Fruit fly (Drosophila melanogaster) whole organism, embryonic: ENCODE data around the gene Or7a.

ENCODE experiments used
- Aef1 ChIP-seq: fragments of 200-800 bp; sonication (Bioruptor generic); IDR thresholded peaks from 3 replicates; pipeline ENCODE4 v1.3.6; 2022; ENCODE audit warnings: missing biosample characterization, missing genetic modification characterization
- BEAF-32 ChIP-seq: fragments of 200-800 bp; sonication (Bioruptor generic); optimal IDR thresholded peaks from 3 replicates; lab custom pipeline; 2017; ENCODE audit warnings: missing biosample characterization, missing genetic modification characterization, mild to moderate bottlenecking, moderate library complexity, missing genetic modification reagents
- C15 ChIP-seq: fragments of 200-800 bp; sonication (Bioruptor generic); IDR thresholded peaks from 3 replicates; pipeline ENCODE4 v1.3.6; 2022; ENCODE audit warnings: missing biosample characterization, missing genetic modification characterization
- CG10267 ChIP-seq: fragments of 200-800 bp; sonication (Bioruptor generic); optimal IDR thresholded peaks from 2 replicates; lab custom pipeline; 2018; ENCODE audit warnings: missing biosample characterization, mild to moderate bottlenecking, missing genetic modification characterization, moderate library complexity
- CG10274 ChIP-seq: fragments of 200-800 bp; sonication (Bioruptor generic); optimal IDR thresholded peaks from 3 replicates; lab custom pipeline; 2017; ENCODE audit warnings: missing biosample characterization, mild to moderate bottlenecking, missing genetic modification characterization
- CG10543 ChIP-seq: fragments of 200-800 bp; sonication (Bioruptor generic); optimal IDR thresholded peaks from 3 replicates; lab custom pipeline; 2017; ENCODE audit warnings: missing biosample characterization, mild to moderate bottlenecking, missing genetic modification characterization, moderate library complexity
- CG11085 ChIP-seq: fragments of 200-800 bp; sonication (Bioruptor generic); IDR thresholded peaks from 2 replicates; pipeline ENCODE4 v1.3.6; 2022; ENCODE audit warnings: missing biosample characterization, missing genetic modification characterization
- CG14441 ChIP-seq: fragments of 200-800 bp; sonication (Bioruptor generic); IDR thresholded peaks from 2 replicates; pipeline ENCODE4 v1.3.6; 2022; ENCODE audit warnings: missing biosample characterization, missing genetic modification characterization
- CG14710 ChIP-seq: fragments of 200-800 bp; sonication (Bioruptor generic); optimal IDR thresholded peaks from 3 replicates; lab custom pipeline; 2019; ENCODE audit warnings: missing biosample characterization, mild to moderate bottlenecking, missing genetic modification characterization, moderate library complexity
- CG14860 ChIP-seq: fragments of 200-800 bp; sonication (Bioruptor generic); IDR thresholded peaks from 3 replicates; pipeline ENCODE4 v1.3.6; 2022; ENCODE audit warnings: missing biosample characterization, missing genetic modification characterization; ENCODE audit not compliant: partially characterized antibody
- CG15514 ChIP-seq: fragments of 200-800 bp; sonication (Bioruptor generic); optimal IDR thresholded peaks from 3 replicates; lab custom pipeline; 2017; ENCODE audit warnings: missing biosample characterization, missing genetic modification characterization, mild to moderate bottlenecking, moderate library complexity, missing genetic modification reagents
- CG16779 ChIP-seq: fragments of 200-800 bp; sonication (Bioruptor generic); IDR thresholded peaks from 2 replicates; pipeline ENCODE4 v1.3.6; 2022; ENCODE audit warnings: missing biosample characterization, missing genetic modification characterization
- CG18011 ChIP-seq: fragments of 200-800 bp; sonication (Bioruptor generic); optimal IDR thresholded peaks from 2 replicates; lab custom pipeline; 2017; ENCODE audit warnings: missing biosample characterization, missing genetic modification characterization, mild to moderate bottlenecking, moderate library complexity, missing genotype
- CG18599 ChIP-seq: fragments of 200-800 bp; sonication (Bioruptor generic); optimal IDR thresholded peaks from 3 replicates; lab custom pipeline; 2017; ENCODE audit warnings: missing biosample characterization, missing genetic modification characterization, mild to moderate bottlenecking, moderate library complexity, missing genetic modification reagents
- CG2120 ChIP-seq: fragments of 200-800 bp; sonication (Bioruptor generic); optimal IDR thresholded peaks from 3 replicates; lab custom pipeline; 2016; ENCODE audit warnings: missing biosample characterization, missing genetic modification characterization
- CG4730 ChIP-seq: fragments of 200-800 bp; sonication (Bioruptor generic); IDR thresholded peaks from 2 replicates; pipeline ENCODE4 v1.3.6; 2022; ENCODE audit warnings: missing biosample characterization, missing genetic modification characterization
- CG5245 ChIP-seq: fragments of 200-800 bp; sonication (Bioruptor generic); optimal IDR thresholded peaks from 3 replicates; lab custom pipeline; 2016; ENCODE audit warnings: missing biosample characterization, missing genetic modification characterization
- CG6254 ChIP-seq: fragments of 200-800 bp; sonication (Bioruptor generic); optimal IDR thresholded peaks from 3 replicates; lab custom pipeline; 2017; ENCODE audit warnings: mild to moderate bottlenecking, missing biosample characterization, missing genetic modification reagents, missing genetic modification characterization
- CG6813 ChIP-seq: fragments of 200-800 bp; sonication (Bioruptor generic); optimal IDR thresholded peaks from 2 replicates; lab custom pipeline; 2017; ENCODE audit warnings: missing biosample characterization, missing genetic modification characterization, mild to moderate bottlenecking, moderate library complexity, missing genetic modification reagents
- CG8089 ChIP-seq: fragments of 200-800 bp; sonication (Bioruptor generic); optimal IDR thresholded peaks from 3 replicates; lab custom pipeline; 2016; ENCODE audit warnings: missing biosample characterization, missing genetic modification characterization
- CG8388 ChIP-seq: fragments of 200-800 bp; sonication (Bioruptor generic); optimal IDR thresholded peaks from 2 replicates; lab custom pipeline; 2019; ENCODE audit warnings: missing biosample characterization, mild to moderate bottlenecking, missing genetic modification characterization, moderate library complexity
- CG9609 ChIP-seq: fragments of 200-800 bp; sonication (Bioruptor generic); optimal IDR thresholded peaks from 3 replicates; lab custom pipeline; 2016; ENCODE audit warnings: missing biosample characterization, missing genetic modification characterization
- CG9797 ChIP-seq: fragments of 200-800 bp; sonication (Bioruptor generic); optimal IDR thresholded peaks from 3 replicates; lab custom pipeline; 2018; ENCODE audit warnings: missing biosample characterization, mild to moderate bottlenecking, missing genetic modification characterization
- CG9876 ChIP-seq: fragments of 200-800 bp; sonication (Bioruptor generic); optimal IDR thresholded peaks from 2 replicates; lab custom pipeline; 2016; ENCODE audit warnings: missing biosample characterization, missing genetic modification characterization
- Deaf1 ChIP-seq: fragments of 200-800 bp; optimal IDR thresholded peaks from 3 replicates; lab custom pipeline; 2019; ENCODE audit warnings: missing biosample characterization, mild to moderate bottlenecking, missing genetic modification characterization, moderate library complexity
- Dip2 ChIP-seq: fragments of 200-800 bp; sonication (Bioruptor generic); IDR thresholded peaks from 2 replicates; pipeline ENCODE4 v1.3.6; 2022; ENCODE audit warnings: missing biosample characterization, missing genetic modification characterization
- Doc2 ChIP-seq: fragments of 200-800 bp; sonication (Bioruptor generic); IDR thresholded peaks from 2 replicates; pipeline ENCODE4 v1.3.6; 2022; ENCODE audit warnings: missing biosample characterization, missing genetic modification characterization
- E2f2 ChIP-seq: fragments of 200-800 bp; sonication (Bioruptor generic); IDR thresholded peaks from 2 replicates; pipeline ENCODE4 v1.3.6; 2022; ENCODE audit warnings: missing biosample characterization, missing genetic modification characterization
- HLH3B ChIP-seq: fragments of 200-800 bp; sonication (Bioruptor generic); IDR thresholded peaks from 2 replicates; pipeline ENCODE4 v1.3.6; 2022; ENCODE audit warnings: missing biosample characterization, missing genetic modification characterization
- Lpt ChIP-seq: fragments of >200 bp; optimal IDR thresholded peaks from 2 replicates; lab custom pipeline; 2018; ENCODE audit warnings: missing biosample characterization, missing genetic modification characterization
- MBD-R2 ChIP-seq: fragments of 200-800 bp; sonication (Bioruptor generic); IDR thresholded peaks from 2 replicates; pipeline ENCODE4 v1.3.6; 2022; ENCODE audit warnings: missing biosample characterization, missing genetic modification characterization
- Med ChIP-seq: fragments of 200-800 bp; sonication (Bioruptor generic); peaks from one replicate; lab custom pipeline; 2016; ENCODE audit warnings: missing biosample characterization, missing genetic modification characterization, mild to moderate bottlenecking, inconsistent platforms, moderate library complexity
- Nf-YB ChIP-seq: fragments of 200-800 bp; sonication (Bioruptor generic); optimal IDR thresholded peaks from 3 replicates; lab custom pipeline; 2019; ENCODE audit warnings: missing biosample characterization, mild to moderate bottlenecking, missing genetic modification characterization, moderate library complexity
- Side ChIP-seq: fragments of 200-800 bp; sonication (Bioruptor generic); optimal IDR thresholded peaks from 2 replicates; lab custom pipeline; 2016; ENCODE audit warnings: missing biosample characterization, missing genetic modification characterization
- Sin3A ChIP-seq: fragments of >200 bp; optimal IDR thresholded peaks from 2 replicates; lab custom pipeline; 2018
- crol ChIP-seq: fragments of 200-800 bp; sonication (Bioruptor generic); IDR thresholded peaks from 2 replicates; pipeline ENCODE4 v1.3.6; 2022; ENCODE audit warnings: missing biosample characterization, missing genetic modification characterization
- danr ChIP-seq: fragments of 200-800 bp; sonication (Bioruptor generic); IDR thresholded peaks from 2 replicates; pipeline ENCODE4 v1.3.6; 2022; ENCODE audit warnings: missing biosample characterization, missing genetic modification characterization
- en ChIP-seq: fragments of 200-800 bp; sonication (Bioruptor generic); optimal IDR thresholded peaks from 2 replicates; lab custom pipeline; 2016; ENCODE audit warnings: missing biosample characterization, missing genetic modification characterization
- fd64A ChIP-seq: fragments of 200-800 bp; sonication (Bioruptor generic); optimal IDR thresholded peaks from 3 replicates; lab custom pipeline; 2018; ENCODE audit warnings: missing biosample characterization, mild to moderate bottlenecking, missing genetic modification characterization
- gt ChIP-seq: fragments of 200-800 bp; sonication (Bioruptor generic); IDR thresholded peaks from 2 replicates; pipeline ENCODE4 v1.3.6; 2022; ENCODE audit warnings: missing biosample characterization, missing genetic modification characterization
- hb ChIP-seq: fragments of 200-800 bp; sonication (Bioruptor generic); IDR thresholded peaks from 3 replicates; pipeline ENCODE4 v1.3.6; 2022; ENCODE audit warnings: missing biosample characterization, missing genetic modification characterization; ENCODE audit not compliant: partially characterized antibody
- kay ChIP-seq: fragments of 200-800 bp; sonication (Bioruptor generic); optimal IDR thresholded peaks from 2 replicates; lab custom pipeline; 2016; ENCODE audit warnings: missing biosample characterization, missing genetic modification characterization
- klu ChIP-seq: fragments of 200-800 bp; sonication (Bioruptor generic); IDR thresholded peaks from 2 replicates; pipeline ENCODE4 v1.3.6; 2022; ENCODE audit warnings: missing biosample characterization, missing genetic modification characterization
- mirr ChIP-seq: fragments of 200-800 bp; sonication (Bioruptor generic); optimal IDR thresholded peaks from 3 replicates; lab custom pipeline; 2018; ENCODE audit warnings: missing biosample characterization, mild to moderate bottlenecking, missing genetic modification characterization
- ranshi ChIP-seq: fragments of 200-800 bp; sonication (Bioruptor generic); IDR thresholded peaks from 2 replicates; pipeline ENCODE4 v1.3.6; 2022; ENCODE audit warnings: missing biosample characterization, missing genetic modification characterization
- run ChIP-seq: fragments of 200-800 bp; sonication (Bioruptor generic); optimal IDR thresholded peaks from 3 replicates; lab custom pipeline; 2018; ENCODE audit warnings: missing biosample characterization, mild to moderate bottlenecking, missing genetic modification characterization
- schlank ChIP-seq: fragments of 200-800 bp; sonication (Bioruptor generic); optimal IDR thresholded peaks from 2 replicates; lab custom pipeline; 2018; ENCODE audit warnings: missing biosample characterization, mild to moderate bottlenecking, missing genetic modification characterization
- trem ChIP-seq: fragments of 200-800 bp; optimal IDR thresholded peaks from 3 replicates; lab custom pipeline; 2019; ENCODE audit warnings: missing biosample characterization, mild to moderate bottlenecking, missing genetic modification characterization, moderate library complexity
- tx ChIP-seq: fragments of 200-800 bp; sonication (Bioruptor generic); optimal IDR thresholded peaks from 2 replicates; lab custom pipeline; 2016; ENCODE audit warnings: missing biosample characterization, missing genetic modification characterization
- z ChIP-seq: fragments of 200-800 bp; sonication (Bioruptor generic); IDR thresholded peaks from 3 replicates; pipeline ENCODE4 v1.3.6; 2022; ENCODE audit warnings: missing biosample characterization, missing genetic modification characterization
- zf30C ChIP-seq: fragments of 200-800 bp; sonication (Bioruptor generic); optimal IDR thresholded peaks from 3 replicates; lab custom pipeline; 2018; ENCODE audit warnings: missing biosample characterization, mild to moderate bottlenecking, missing genetic modification characterization

The Or7a gene

DNA sequence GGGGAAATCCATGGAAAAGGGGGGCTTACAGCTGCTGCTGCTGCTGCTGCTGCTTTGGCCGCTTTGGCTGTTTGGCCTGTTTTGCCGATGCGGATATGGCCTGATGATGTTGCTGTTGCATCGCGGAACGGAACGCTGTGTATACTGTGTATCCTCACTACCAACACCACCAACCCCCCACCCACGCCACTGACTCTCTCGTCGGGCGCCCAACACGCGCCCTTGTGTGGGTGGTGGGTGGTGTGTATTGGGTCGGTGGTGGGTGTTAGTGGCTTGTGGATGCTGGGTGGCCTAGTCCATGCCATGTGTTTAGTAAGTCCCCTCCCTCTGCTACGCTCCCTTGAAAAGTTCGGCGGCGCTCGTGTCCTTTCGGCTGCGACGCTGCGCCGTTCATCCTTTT is 12.2 kb upstream of the Or7a start (continued):
- TF ChIP-seq mirr (GFP tag; lab: Kevin White, UChicago) (no peak), CG18599 (GFP tag; lab: Kevin White, UChicago) (no peak), Med (GFP tag; lab: Kevin White, UChicago) (peak; percentile 81), MBD-R2 (GFP tag; lab: Robert Waterston, UW) (peak; percentile 22; the same call in 1 of the 2 replicates), Deaf1 (tag; lab: Kevin White, UChicago) (peak; percentile 79), danr (GFP tag; lab: Robert Waterston, UW) (no peak), CG16779 (peak; percentile 45; the same call in 1 of the 2 replicates)

DNA sequence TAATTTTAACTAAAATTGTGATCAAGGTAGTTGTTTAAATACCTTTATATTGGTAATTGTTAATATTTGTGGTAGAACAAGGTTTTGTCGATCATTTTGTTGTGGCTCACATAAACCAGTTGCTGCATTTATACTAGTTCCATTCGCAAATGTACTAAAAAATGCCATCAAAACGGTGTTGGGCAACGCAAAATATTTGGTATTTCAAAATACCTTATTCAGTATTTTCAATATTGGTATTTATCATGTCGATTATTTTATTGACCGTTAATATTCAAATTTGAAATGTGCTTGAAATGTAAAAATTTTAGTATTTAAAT is 11.5 kb upstream of the Or7a start, which contains the start of gene slpr:
TSS of gene slpr (minus strand) at position 156 of the 320 bp plus-strand sequence.
- no peak for TF ChIP-seq CG11085 (GFP tag; lab: Robert Waterston, UW)
- no peak for TF ChIP-seq Doc2
- no peak for TF ChIP-seq en
- no peak for TF ChIP-seq CG14860 (GFP tag; lab: Robert Waterston, UW)
- peak; percentile 35 for TF ChIP-seq BEAF-32 (GFP tag; lab: Kevin White, UChicago)
- TF ChIP-seq Dip2 (GFP tag; lab: Robert Waterston, UW), result no peak
- peak; percentile 44 for TF ChIP-seq CG14710
- TF ChIP-seq E2f2, result peak; percentile 41
- no peak for TF ChIP-seq CG18011 (GFP tag; lab: Kevin White, UChicago)
- no peak for TF ChIP-seq CG8089 (GFP tag; lab: Kevin White, UChicago)
- no peak for TF ChIP-seq crol (GFP tag; lab: Robert Waterston, UW)
- no peak for TF ChIP-seq run
- TF ChIP-seq zf30C (GFP tag; lab: Kevin White, UChicago), result no peak
- TF ChIP-seq HLH3B (GFP tag; lab: Robert Waterston, UW), result no peak
- TF ChIP-seq CG2120, result no peak
- no peak for TF ChIP-seq CG8388 (GFP tag; lab: Kevin White, UChicago)
- no peak for TF ChIP-seq z
- TF ChIP-seq CG15514, result peak; percentile 99
- no peak for TF ChIP-seq ranshi (GFP tag; lab: Robert Waterston, UW)
- no peak for TF ChIP-seq CG6254
- TF ChIP-seq CG6813, result no peak
- TF ChIP-seq CG9797 (GFP tag; lab: Kevin White, UChicago), result peak; percentile 66
- TF ChIP-seq CG18599 (GFP tag; lab: Kevin White, UChicago), result no peak
- no peak for TF ChIP-seq Lpt (GFP tag; lab: Kevin White, UChicago)
- TF ChIP-seq kay, result no peak
- no peak for TF ChIP-seq tx (GFP tag; lab: Kevin White, UChicago)
- TF ChIP-seq CG9876, result no peak
- no peak for TF ChIP-seq gt (GFP tag; lab: Robert Waterston, UW)
- no peak for TF ChIP-seq CG5245 (GFP tag; lab: Kevin White, UChicago)
- TF ChIP-seq hb (GFP tag; lab: Robert Waterston, UW), result no peak
- peak; percentile 22 for TF ChIP-seq Sin3A (lab: Kevin White, UChicago)
- no peak for TF ChIP-seq C15
- TF ChIP-seq CG10274, result no peak
- TF ChIP-seq Side (GFP tag; lab: Kevin White, UChicago), result no peak
- TF ChIP-seq Aef1 (GFP tag; lab: Robert Waterston, UW), result no peak
- TF ChIP-seq schlank (tag; lab: Kevin White, UChicago), result no peak
- peak; percentile 27 for TF ChIP-seq trem (tag; lab: Kevin White, UChicago)
- TF ChIP-seq CG9609 (GFP tag; lab: Kevin White, UChicago), result no peak
- TF ChIP-seq CG14441 (GFP tag; lab: Robert Waterston, UW), result no peak
- no peak for TF ChIP-seq klu (GFP tag; lab: Robert Waterston, UW)
- peak; percentile 92 for TF ChIP-seq CG10267 (tag; lab: Kevin White, UChicago)
- no peak for TF ChIP-seq fd64A (GFP tag; lab: Kevin White, UChicago)
- TF ChIP-seq Nf-YB, result no peak
- no peak for TF ChIP-seq CG10543
- TF ChIP-seq CG4730 (GFP tag; lab: Robert Waterston, UW), result no peak
